Worm (Caenorhabditis elegans) whole organism, young adult: ENCODE data around the gene pcp-1.

ENCODE experiments used
- T26A5.8 ChIP-seq: sonication (generic microtip); optimal IDR thresholded peaks from 2 replicates; lab custom pipeline; 2016; ENCODE audit warnings: missing genetic modification characterization, missing compliant biosample characterization
- ZK185.1 ChIP-seq: sonication (generic microtip); optimal IDR thresholded peaks from 2 replicates; lab custom pipeline; 2016; ENCODE audit warnings: mild to moderate bottlenecking, missing genetic modification characterization, missing compliant biosample characterization; ENCODE audit not compliant: poor library complexity, severe bottlenecking
- ama-1 ChIP-seq, 3 experiments: fragments of 150-350 bp in 1 of 3; sonication (generic microtip) in 2 of 3; optimal IDR thresholded peaks; 2 replicates each; lab custom pipeline; 2014 to 2018; ENCODE audit warnings: missing biosample characterization in 2 of 3, missing genetic modification characterization in 2 of 3, missing genetic modification reagents in 2 of 3
- ets-4 ChIP-seq: fragments of 200-800 bp; sonication (Bioruptor generic); optimal IDR thresholded peaks from 2 replicates; lab custom pipeline; 2018; ENCODE audit warnings: mild to moderate bottlenecking, missing genetic modification characterization, missing compliant biosample characterization
- hlh-12 ChIP-seq: sonication (generic microtip); optimal IDR thresholded peaks from 2 replicates; lab custom pipeline; 2016; ENCODE audit warnings: missing genetic modification characterization, missing compliant biosample characterization
- hlh-26 ChIP-seq: fragments of 200-800 bp; sonication (Bioruptor generic); conservative IDR thresholded peaks from 2 replicates; pipeline ENCODE4 v1.3.6; 2022; ENCODE audit warnings: missing genetic modification reagents, missing genetic modification characterization, missing compliant biosample characterization
- hmg-1.2 ChIP-seq: fragments of 200-800 bp; sonication (Bioruptor generic); IDR thresholded peaks from 2 replicates; pipeline ENCODE4 v1.3.6; 2022; ENCODE audit warnings: missing genetic modification reagents, missing genetic modification characterization, missing compliant biosample characterization
- pha-4 ChIP-seq: fragments of 150-350 bp; sonication (generic microtip); optimal IDR thresholded peaks from 2 replicates; lab custom pipeline; 2014; ENCODE audit warnings: missing biosample characterization, missing genetic modification reagents, missing genetic modification characterization
- rcor-1 ChIP-seq: fragments of 200-800 bp; sonication (Bioruptor generic); IDR thresholded peaks from 2 replicates; pipeline ENCODE4 v1.3.6; 2022; ENCODE audit warnings: missing genetic modification reagents, missing genetic modification characterization, missing compliant biosample characterization
- sptf-2 ChIP-seq: fragments of 200-800 bp; sonication (Bioruptor generic); optimal IDR thresholded peaks from 2 replicates; lab custom pipeline; 2018; ENCODE audit warnings: mild to moderate bottlenecking, missing genetic modification characterization, missing compliant biosample characterization
- unc-62 ChIP-seq: fragments of 150-350 bp; optimal IDR thresholded peaks from 2 replicates; lab custom pipeline; 2014; ENCODE audit warnings: missing biosample characterization, missing genetic modification reagents, missing genetic modification characterization
- zfh-2 ChIP-seq: fragments of 200-800 bp; sonication (Bioruptor generic); conservative IDR thresholded peaks from 2 replicates; pipeline ENCODE4 v1.3.6; 2022; ENCODE audit warnings: missing genetic modification reagents, missing genetic modification characterization, missing compliant biosample characterization

DNA sequence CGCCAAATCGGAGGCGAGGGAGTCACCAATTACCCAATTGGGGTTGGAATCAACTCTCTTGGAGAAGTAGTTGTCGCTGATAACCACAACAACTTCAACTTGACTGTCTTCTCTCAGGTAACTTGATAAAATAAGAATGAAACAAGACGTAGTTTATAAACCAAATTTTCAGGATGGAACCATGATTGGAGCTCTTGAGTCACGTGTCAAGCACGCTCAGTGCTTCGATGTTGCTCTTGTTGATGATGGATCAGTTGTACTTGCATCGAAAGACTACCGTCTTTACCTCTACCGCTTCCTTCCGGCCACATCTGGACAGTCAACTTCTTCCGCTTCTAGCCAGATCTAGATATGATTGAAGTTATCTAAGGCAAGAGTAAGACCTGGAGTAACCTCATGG is 22.7 kb upstream of the pcp-1 start:
- TF ChIP-seq pha-4 (tag; lab: Kevin White, UChicago) (no peak), hmg-1.2 (no peak), hlh-12 (tag; lab: Kevin White, UChicago) (no peak), sptf-2 (no peak), T26A5.8 (tag; lab: Kevin White, UChicago) (no peak), hlh-26 (GFP tag; lab: Robert Waterston, UW) (no peak), ZK185.1 (tag; lab: Kevin White, UChicago) (no peak), ama-1 (optimal IDR thresholded peaks at IDR 0.05; lab: Kevin White, UChicago) (no peak), ama-1 (GFP tag; optimal IDR thresholded peaks at IDR 0.05; lab: Kevin White, UChicago) (no peak), unc-62 (GFP tag; lab: Kevin White, UChicago) (no peak), rcor-1 (GFP tag; lab: Robert Waterston, UW) (no peak), zfh-2 (GFP tag; lab: Robert Waterston, UW) (no peak), ets-4 (GFP tag; lab: Kevin White, UChicago) (no peak)
